Fruit fly (Drosophila melanogaster) whole organism: ENCODE measurements around the gene CG10472.

Source experiments
- Dll ChIP-seq: fragments of >200 bp; optimal IDR thresholded peaks from 2 replicates; lab custom pipeline; 2017
- EcR ChIP-seq, 2 experiments: fragments of >200 bp; optimal IDR thresholded peaks; 2 replicates each; lab custom pipeline; 2017; ENCODE audit warnings: missing biosample characterization in 2 of 2, missing genetic modification characterization in 2 of 2, missing genetic modification reagents in 2 of 2
- pan ChIP-seq: fragments of >200 bp; optimal IDR thresholded peaks from 2 replicates; lab custom pipeline; 2017
- psq ChIP-seq: fragments of >200 bp; optimal IDR thresholded peaks from 2 replicates; lab custom pipeline; 2017

DNA sequence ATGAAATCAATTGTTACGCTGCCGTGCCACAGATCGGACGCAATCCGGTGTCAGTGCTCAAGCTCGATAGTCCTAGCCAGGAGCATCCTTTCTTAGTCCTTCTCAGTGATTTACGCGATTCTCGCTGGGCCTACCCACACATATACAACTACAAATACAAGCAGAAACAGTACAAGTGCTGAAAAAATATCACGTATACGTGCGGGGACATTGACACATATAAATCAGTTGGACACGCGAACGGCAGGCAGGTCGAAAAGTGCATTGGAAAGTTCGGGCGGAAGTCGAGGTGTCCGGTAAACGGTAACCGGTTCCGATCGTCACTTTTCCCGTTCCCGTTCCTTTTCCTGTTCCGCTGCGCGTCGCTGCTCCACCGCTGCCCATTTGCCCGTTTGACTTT lies 48.7 kb upstream of the CG10472 start:
- no peak for TF ChIP-seq EcR (GFP tag; optimal IDR thresholded peaks at IDR 0.05; lab: Kevin White, UChicago)
- TF ChIP-seq Dll (lab: Kevin White, UChicago) = no peak
- no peak for TF ChIP-seq psq (lab: Kevin White, UChicago)
- no peak for TF ChIP-seq pan
